Worm (Caenorhabditis elegans) whole organism, L1 larva: Measurements from ENCODE around the gene npr-37.

Experiments used
- dsc-1 ChIP-seq: sonication (generic microtip); optimal IDR thresholded peaks from 2 replicates; lab custom pipeline; 2016; ENCODE audit warnings: mild to moderate bottlenecking, missing genetic modification characterization, missing compliant biosample characterization
- lin-39 ChIP-seq: fragments of 150-350 bp; optimal IDR thresholded peaks from 2 replicates; lab custom pipeline; 2014; ENCODE audit warnings: missing biosample characterization, missing genetic modification reagents, missing genetic modification characterization
- zip-4 ChIP-seq: fragments of 200-800 bp; sonication (Bioruptor generic); optimal IDR thresholded peaks from 2 replicates; lab custom pipeline; 2018; ENCODE audit warnings: mild to moderate bottlenecking, missing genetic modification characterization, moderate library complexity, missing compliant biosample characterization

- TF ChIP-seq dsc-1 (tag; lab: Kevin White, UChicago): no peak
- TF ChIP-seq lin-39 (tag; lab: Kevin White, UChicago): no peak
- TF ChIP-seq zip-4 (GFP tag; lab: Kevin White, UChicago): no peak
These were observed 40.5 kb downstream of the npr-37 start, which contains the start of gene hum-8 for ce11 chrIV:440509-440908.
